Fruit fly (Drosophila melanogaster): ENCODE measurements around the gene mib2.

- peak; percentile 61 for TF ChIP-seq CG6854 (GFP tag; optimal IDR thresholded peaks at IDR 0.05)
- peak; percentile 84 for TF ChIP-seq OdsH (GFP tag; optimal IDR thresholded peaks at IDR 0.05)
- peak; percentile 78 for TF ChIP-seq Eip75B (GFP tag; optimal IDR thresholded peaks at IDR 0.05)
- peak; percentile 61 for TF ChIP-seq Blimp-1 (GFP tag; optimal IDR thresholded peaks at IDR 0.05)
- TF ChIP-seq CG10631 (GFP tag; optimal IDR thresholded peaks at IDR 0.05), result peak; percentile 84
- peak; percentile 89 for TF ChIP-seq CG32006 (GFP tag; optimal IDR thresholded peaks at IDR 0.05)
- TF ChIP-seq CG9139 (GFP tag; optimal IDR thresholded peaks at IDR 0.05), result peak; percentile 80
Measured at dm6 chr2L:19021278-19022220, 12.7 kb upstream of the mib2 start.
